Fruit fly (Drosophila melanogaster): Measurements from ENCODE around the gene CG7950.

CG7950 gene

DNA sequence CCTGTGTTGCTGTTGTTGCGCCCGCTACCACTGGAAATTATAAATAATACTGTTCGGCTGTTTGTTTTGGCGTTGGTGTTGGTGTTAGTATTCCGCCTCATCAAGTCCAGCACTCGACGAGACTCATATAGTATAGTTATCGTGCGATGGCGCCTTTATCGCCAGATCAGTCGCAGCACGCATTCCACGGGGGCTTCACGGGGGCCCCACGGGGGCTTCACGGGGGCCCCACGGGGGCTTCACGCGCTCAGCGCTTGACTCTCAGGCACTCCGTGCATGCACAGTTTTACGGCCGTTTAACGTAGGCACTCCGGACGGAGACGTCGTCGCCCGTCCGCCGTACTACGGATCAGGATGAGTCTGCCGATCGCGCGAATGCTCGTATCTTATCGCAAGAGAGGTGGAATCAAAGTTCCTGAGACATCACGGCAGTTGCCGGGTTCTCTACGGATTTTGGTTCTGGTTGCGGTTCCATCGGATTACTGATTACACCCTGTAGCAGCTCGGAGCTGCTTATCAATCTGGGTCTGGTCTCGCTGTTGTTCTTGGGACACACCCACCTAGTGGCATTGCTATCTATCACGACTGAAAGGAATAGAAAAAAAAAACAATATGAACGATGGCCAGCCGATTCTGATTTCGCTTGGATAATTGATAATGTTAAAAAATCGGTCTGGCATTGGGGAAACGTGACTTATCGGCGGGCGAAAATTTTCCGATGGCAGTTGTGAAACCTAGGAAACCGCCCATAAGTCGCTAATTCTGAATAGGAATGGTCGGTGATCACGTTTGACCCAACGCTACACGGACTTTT lies 46.4 kb downstream of the CG7950 start (continued):
- TF ChIP-seq sens-2 (GFP tag; IDR thresholded peaks at IDR 0.05) = peak; percentile 62; the same call in 1 of the 2 replicates
- TF ChIP-seq B-H2 (GFP tag; optimal IDR thresholded peaks at IDR 0.05) = no peak
- TF ChIP-seq so (GFP tag; IDR thresholded peaks at IDR 0.05) = no peak
- TF ChIP-seq D19A (tag; optimal IDR thresholded peaks at IDR 0.05) = no peak
- no peak for TF ChIP-seq CG11093 (GFP tag; IDR thresholded peaks at IDR 0.05)
- TF ChIP-seq Eip74EF (GFP tag; optimal IDR thresholded peaks at IDR 0.05) = no peak
- no peak for TF ChIP-seq sna (GFP tag; IDR thresholded peaks at IDR 0.05; ENCODE audit: partially characterized antibody)
- TF ChIP-seq cwo (GFP tag; optimal IDR thresholded peaks at IDR 0.05) = peak; percentile 99
- peak; percentile 4 for TF ChIP-seq lilli (GFP tag; optimal IDR thresholded peaks at IDR 0.05)
- TF ChIP-seq Kr (GFP tag; optimal IDR thresholded peaks at IDR 0.05) = no peak
- no peak for TF ChIP-seq lbe (GFP tag; optimal IDR thresholded peaks at IDR 0.05)
- TF ChIP-seq ab (GFP tag; optimal IDR thresholded peaks at IDR 0.05) = no peak
- TF ChIP-seq CG1647 (GFP tag; optimal IDR thresholded peaks at IDR 0.05) = no peak
- no peak for TF ChIP-seq CG8089 (GFP tag; optimal IDR thresholded peaks at IDR 0.05)
- no peak for TF ChIP-seq bcd (GFP tag; optimal IDR thresholded peaks at IDR 0.05)
- TF ChIP-seq CG8478 (optimal IDR thresholded peaks at IDR 0.05) = no peak
- TF ChIP-seq nom (GFP tag; optimal IDR thresholded peaks at IDR 0.05) = no peak
- no peak for TF ChIP-seq CG1792 (GFP tag; optimal IDR thresholded peaks at IDR 0.05)
- no peak for TF ChIP-seq disco-r (GFP tag; optimal IDR thresholded peaks at IDR 0.05)
- TF ChIP-seq Dek (tag; optimal IDR thresholded peaks at IDR 0.05) = no peak
- no peak for TF ChIP-seq CG4820 (GFP tag; optimal IDR thresholded peaks at IDR 0.05)
- no peak for TF ChIP-seq CG3726 (GFP tag; IDR thresholded peaks at IDR 0.05)
- TF ChIP-seq CG5180 (GFP tag; optimal IDR thresholded peaks at IDR 0.05) = no peak
- TF ChIP-seq CG11560 (tag; IDR thresholded peaks at IDR 0.05) = no peak
- TF ChIP-seq Aef1 (GFP tag; IDR thresholded peaks at IDR 0.05) = no peak
- no peak for TF ChIP-seq CG6765 (GFP tag; optimal IDR thresholded peaks at IDR 0.05)
- no peak for TF ChIP-seq bab2 (GFP tag; optimal IDR thresholded peaks at IDR 0.05)
- TF ChIP-seq CG10147 (GFP tag; optimal IDR thresholded peaks at IDR 0.05) = no peak
- no peak for TF ChIP-seq CG6175 (GFP tag; IDR thresholded peaks at IDR 0.05)
- no peak for TF ChIP-seq Mes4 (GFP tag; optimal IDR thresholded peaks at IDR 0.05)
- TF ChIP-seq tin (GFP tag; optimal IDR thresholded peaks at IDR 0.05) = no peak
- TF ChIP-seq odd (GFP tag; optimal IDR thresholded peaks at IDR 0.05) = peak; percentile 27
- TF ChIP-seq CG15514 (GFP tag; optimal IDR thresholded peaks at IDR 0.05) = peak; percentile 33
- no peak for TF ChIP-seq prd (optimal IDR thresholded peaks at IDR 0.05)
- TF ChIP-seq prd (GFP tag; IDR thresholded peaks at IDR 0.05) = no peak
- TF ChIP-seq PHDP (tag; optimal IDR thresholded peaks at IDR 0.05) = no peak
- TF ChIP-seq trem (tag; optimal IDR thresholded peaks at IDR 0.05) = no peak
- peak; percentile 25 for TF ChIP-seq ftz-f1 (GFP tag; optimal IDR thresholded peaks at IDR 0.05)
- no peak for TF ChIP-seq pnt (GFP tag; optimal IDR thresholded peaks at IDR 0.05)
- TF ChIP-seq CG12236 (GFP tag; optimal IDR thresholded peaks at IDR 0.05) = no peak
- no peak for TF ChIP-seq dm (GFP tag; optimal IDR thresholded peaks at IDR 0.05)
- no peak for TF ChIP-seq CG10321 (GFP tag; IDR thresholded peaks at IDR 0.05)
- TF ChIP-seq HLH4C (GFP tag; IDR thresholded peaks at IDR 0.05; ENCODE audit: partially characterized antibody) = no peak
- TF ChIP-seq luna (GFP tag; optimal IDR thresholded peaks at IDR 0.05) = no peak
- peak; percentile 76 for TF ChIP-seq lab (GFP tag; optimal IDR thresholded peaks at IDR 0.05)
- no peak for TF ChIP-seq ato (GFP tag; IDR thresholded peaks at IDR 0.05; ENCODE audit: partially characterized antibody)
- peak; percentile 48 for TF ChIP-seq Fer1 (GFP tag; optimal IDR thresholded peaks at IDR 0.05)
- no peak for TF ChIP-seq CG13624 (GFP tag; optimal IDR thresholded peaks at IDR 0.05)
- no peak for TF ChIP-seq jigr1 (GFP tag; IDR thresholded peaks at IDR 0.05)
- TF ChIP-seq CG16815 (GFP tag; optimal IDR thresholded peaks at IDR 0.05) = no peak
